Worm (Caenorhabditis elegans) whole organism, midembryonic: Measurements from ENCODE around the gene T01B11.1.

Experiments
- med-1 ChIP-seq: sonication (generic microtip); optimal IDR thresholded peaks from 2 replicates; lab custom pipeline; 2017; ENCODE audit warnings: missing genetic modification characterization, mild to moderate bottlenecking, missing compliant biosample characterization, antibody characterized with exemption, missing genetic modification reagents; ENCODE audit not compliant: insufficient read depth
- ztf-23 ChIP-seq: fragments of 200-800 bp; sonication (Bioruptor generic); IDR thresholded peaks from 2 replicates; pipeline ENCODE4 v1.3.6; 2022; ENCODE audit warnings: missing genetic modification reagents, missing genetic modification characterization, missing compliant biosample characterization

ce11 chrIV:8463069-8463468, 16.1 kb downstream of the T01B11.1 start:
- TF ChIP-seq ztf-23, result no peak
- no peak for TF ChIP-seq med-1
